Fruit fly (Drosophila melanogaster) whole organism, prepupa: ENCODE measurements around the gene CG40198.
"Not testable (repeated sequence)": the region's sequence is repeated elsewhere in the genome, so short reads cannot be mapped to it uniquely, and the experiment has no call there.

Source experiments
- Blimp-1 ChIP-seq: fragments of 200-800 bp; sonication (Bioruptor generic); optimal IDR thresholded peaks from 3 replicates; lab custom pipeline; 2017; ENCODE audit warnings: missing biosample characterization, missing genetic modification characterization, mild to moderate bottlenecking, moderate library complexity, missing genetic modification reagents
- CG11294 ChIP-seq: fragments of 200-800 bp; sonication (Bioruptor generic); IDR thresholded peaks from 2 replicates; pipeline ENCODE4 v1.3.6; 2022; ENCODE audit warnings: missing biosample characterization, missing genetic modification characterization
- CG1621 ChIP-seq: fragments of 200-800 bp; sonication (Bioruptor generic); optimal IDR thresholded peaks from 3 replicates; lab custom pipeline; 2018; ENCODE audit warnings: missing biosample characterization, mild to moderate bottlenecking, missing genetic modification characterization
- CG3032 ChIP-seq: fragments of 200-800 bp; optimal IDR thresholded peaks from 2 replicates; lab custom pipeline; 2019; ENCODE audit warnings: missing biosample characterization, mild to moderate bottlenecking, missing genetic modification characterization, moderate library complexity
- CG31627 ChIP-seq: fragments of 200-800 bp; sonication (Bioruptor generic); optimal IDR thresholded peaks from 3 replicates; lab custom pipeline; 2016; ENCODE audit warnings: missing biosample characterization, missing genetic modification characterization
- CG32006 ChIP-seq: fragments of 200-800 bp; sonication (Bioruptor generic); optimal IDR thresholded peaks from 3 replicates; lab custom pipeline; 2017; ENCODE audit warnings: missing biosample characterization, mild to moderate bottlenecking, missing genetic modification characterization
- CG34406 ChIP-seq: fragments of 200-800 bp; sonication (Bioruptor generic); optimal IDR thresholded peaks from 3 replicates; lab custom pipeline; 2016; ENCODE audit warnings: missing biosample characterization, missing genetic modification characterization
- CG3919 ChIP-seq: fragments of 200-800 bp; sonication (Bioruptor generic); optimal IDR thresholded peaks from 3 replicates; lab custom pipeline; 2016; ENCODE audit warnings: missing biosample characterization, missing genetic modification characterization
- CG6163 ChIP-seq: fragments of 200-800 bp; sonication (Bioruptor generic); IDR thresholded peaks from 3 replicates; pipeline ENCODE4 v1.3.6; 2022; ENCODE audit warnings: missing biosample characterization, missing genetic modification characterization
- CG6276 ChIP-seq: fragments of 200-800 bp; sonication (Bioruptor generic); optimal IDR thresholded peaks from 2 replicates; lab custom pipeline; 2017; ENCODE audit warnings: missing biosample characterization, mild to moderate bottlenecking, missing genetic modification characterization
- CG6792 ChIP-seq: fragments of 200-800 bp; sonication (Bioruptor generic); optimal IDR thresholded peaks from 3 replicates; lab custom pipeline; 2016; ENCODE audit warnings: missing biosample characterization, missing genetic modification characterization
- CG6854 ChIP-seq: fragments of 200-800 bp; sonication (Bioruptor generic); optimal IDR thresholded peaks from 2 replicates; lab custom pipeline; 2017; ENCODE audit warnings: missing biosample characterization, mild to moderate bottlenecking, missing genetic modification characterization
- CG8319 ChIP-seq: fragments of 200-800 bp; sonication (Bioruptor generic); optimal IDR thresholded peaks from 3 replicates; lab custom pipeline; 2016; ENCODE audit warnings: missing biosample characterization, missing genetic modification characterization
- CG8632 ChIP-seq: fragments of 200-800 bp; sonication (Bioruptor generic); optimal IDR thresholded peaks from 3 replicates; lab custom pipeline; 2016; ENCODE audit warnings: missing biosample characterization, missing genetic modification characterization
- CG9139 ChIP-seq: fragments of 200-800 bp; sonication (Bioruptor generic); optimal IDR thresholded peaks from 3 replicates; lab custom pipeline; 2017; ENCODE audit warnings: missing biosample characterization, mild to moderate bottlenecking, missing genetic modification characterization
- Eip75B ChIP-seq: fragments of 200-800 bp; sonication (Bioruptor generic); optimal IDR thresholded peaks from 3 replicates; lab custom pipeline; 2016; ENCODE audit warnings: missing biosample characterization, missing genetic modification characterization
- Eip78C ChIP-seq: fragments of 200-800 bp; sonication (Bioruptor generic); peaks from one replicate; lab custom pipeline; 2016; ENCODE audit warnings: missing biosample characterization, missing genetic modification characterization
- Ets96B ChIP-seq: fragments of 200-800 bp; optimal IDR thresholded peaks from 2 replicates; lab custom pipeline; 2019; ENCODE audit warnings: missing biosample characterization, mild to moderate bottlenecking, missing genetic modification characterization, moderate library complexity
- Gug ChIP-seq: fragments of 200-800 bp; sonication (Bioruptor generic); IDR thresholded peaks from 2 replicates; pipeline ENCODE4 v1.3.6; 2022; ENCODE audit warnings: missing biosample characterization, missing genetic modification characterization
- Hr39 ChIP-seq: fragments of 200-800 bp; sonication (Bioruptor generic); optimal IDR thresholded peaks from 2 replicates; lab custom pipeline; 2016; ENCODE audit warnings: missing biosample characterization, missing genetic modification characterization
- Hr4 ChIP-seq: fragments of 200-800 bp; sonication (Bioruptor generic); optimal IDR thresholded peaks from 3 replicates; lab custom pipeline; 2016; ENCODE audit warnings: missing biosample characterization, missing genetic modification characterization
- Lpt ChIP-seq: fragments of 200-800 bp; sonication (Bioruptor generic); optimal IDR thresholded peaks from 3 replicates; lab custom pipeline; 2016; ENCODE audit warnings: missing biosample characterization, missing genetic modification characterization
- Sox102F ChIP-seq: fragments of 200-800 bp; sonication (Bioruptor generic); optimal IDR thresholded peaks from 2 replicates; lab custom pipeline; 2016; ENCODE audit warnings: missing biosample characterization, mild to moderate bottlenecking, missing genetic modification characterization
- Sox14 ChIP-seq: fragments of 200-800 bp; sonication (Bioruptor generic); optimal IDR thresholded peaks from 3 replicates; lab custom pipeline; 2016; ENCODE audit warnings: missing biosample characterization, missing genetic modification characterization
- Sox15 ChIP-seq: fragments of 200-800 bp; sonication (Bioruptor generic); optimal IDR thresholded peaks from 3 replicates; lab custom pipeline; 2016; ENCODE audit warnings: missing biosample characterization, missing genetic modification characterization
- achi ChIP-seq: fragments of 200-800 bp; sonication (Bioruptor generic); optimal IDR thresholded peaks from 3 replicates; lab custom pipeline; 2016; ENCODE audit warnings: missing biosample characterization, missing genetic modification characterization
- cyc ChIP-seq: fragments of 200-800 bp; sonication (Bioruptor generic); optimal IDR thresholded peaks from 3 replicates; lab custom pipeline; 2016; ENCODE audit warnings: missing biosample characterization, missing genetic modification characterization
- eg ChIP-seq: fragments of 200-800 bp; sonication (Bioruptor generic); IDR thresholded peaks from 3 replicates; pipeline ENCODE4 v1.3.6; 2022; ENCODE audit warnings: missing biosample characterization, missing genetic modification characterization
- fkh ChIP-seq: fragments of 200-800 bp; sonication (Bioruptor generic); optimal IDR thresholded peaks from 3 replicates; lab custom pipeline; 2017; ENCODE audit warnings: missing biosample characterization, mild to moderate bottlenecking, missing genetic modification characterization, moderate library complexity
- net ChIP-seq: fragments of 200-800 bp; sonication (Bioruptor generic); optimal IDR thresholded peaks from 3 replicates; lab custom pipeline; 2016; ENCODE audit warnings: missing biosample characterization, missing genetic modification characterization
- pdm3 ChIP-seq: fragments of 200-800 bp; sonication (Bioruptor generic); optimal IDR thresholded peaks from 3 replicates; lab custom pipeline; 2016; ENCODE audit warnings: missing biosample characterization, missing genetic modification characterization
- spab ChIP-seq: fragments of 200-800 bp; sonication (Bioruptor generic); optimal IDR thresholded peaks from 2 replicates; lab custom pipeline; 2017; ENCODE audit warnings: missing biosample characterization, mild to moderate bottlenecking, missing genetic modification characterization, missing genetic modification reagents
- ss ChIP-seq, 2 experiments: fragments of 200-800 bp; sonication (Bioruptor generic); optimal IDR thresholded peaks; 2 replicates in 1 of 2; 3 replicates in 1 of 2; lab custom pipeline; 2017 to 2018; ENCODE audit warnings: mild to moderate bottlenecking in 2 of 2, missing biosample characterization in 2 of 2, missing genetic modification characterization in 2 of 2, moderate library complexity in 1 of 2
- svp ChIP-seq: fragments of 200-800 bp; sonication (Bioruptor generic); peaks from one replicate; lab custom pipeline; 2016; ENCODE audit warnings: missing biosample characterization, missing genetic modification characterization

CG40198 gene

DNA sequence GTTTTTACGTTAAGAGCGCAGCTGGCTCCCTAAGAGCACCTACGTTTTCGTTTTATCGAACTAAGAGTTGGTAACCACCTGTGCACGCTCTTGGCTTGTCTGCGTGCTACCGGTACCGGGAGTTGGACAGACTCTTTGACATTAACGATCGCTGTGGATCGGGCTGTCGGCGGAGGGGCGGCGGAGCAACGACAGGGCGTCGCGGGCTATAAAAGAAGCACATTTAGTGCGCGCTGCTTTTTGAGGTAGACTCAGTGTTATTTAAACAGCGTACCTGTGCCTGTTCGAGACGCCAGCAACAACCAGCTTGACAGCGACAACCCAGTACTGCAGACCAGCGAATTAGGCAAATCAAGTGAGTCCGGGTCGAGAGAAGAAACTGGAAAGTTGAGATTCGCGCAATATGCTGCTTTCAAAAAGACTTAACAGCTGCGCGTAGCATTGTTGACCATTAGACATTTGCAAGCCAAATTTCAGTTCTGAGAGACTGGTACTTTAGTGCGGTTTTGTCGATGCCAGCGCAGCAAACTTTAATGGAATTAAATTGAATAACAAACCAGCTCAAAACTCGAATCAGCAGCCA is 31.7 kb downstream of the CG40198 start (continued):
- TF ChIP-seq cyc (GFP tag; lab: Kevin White, UChicago), result no peak
- no peak for TF ChIP-seq CG11294 (GFP tag; lab: Robert Waterston, UW)
- TF ChIP-seq CG34406 (GFP tag; lab: Kevin White, UChicago), result no peak
- no peak for TF ChIP-seq Sox15 (GFP tag; lab: Kevin White, UChicago)
- TF ChIP-seq CG6854 (GFP tag; lab: Kevin White, UChicago), result no peak
- peak; percentile 58 for TF ChIP-seq Lpt
- TF ChIP-seq CG3032, result no peak
- TF ChIP-seq CG9139 (GFP tag; lab: Kevin White, UChicago), result peak; percentile 9
- no peak for TF ChIP-seq spab
- TF ChIP-seq CG3919 (GFP tag; lab: Kevin White, UChicago), result no peak
- no peak for TF ChIP-seq CG31627 (GFP tag; lab: Kevin White, UChicago)
- TF ChIP-seq fkh, result peak; percentile 32
- TF ChIP-seq Eip75B (GFP tag; lab: Kevin White, UChicago), result peak; percentile 29
- no peak for TF ChIP-seq Hr39 (GFP tag; lab: Kevin White, UChicago)
- TF ChIP-seq CG8319 (GFP tag; lab: Kevin White, UChicago), result no peak
- no peak for TF ChIP-seq Sox102F
- no peak for TF ChIP-seq Ets96B (tag; lab: Kevin White, UChicago)
- no peak for TF ChIP-seq achi (GFP tag; lab: Kevin White, UChicago)
- no peak for TF ChIP-seq CG6792 (GFP tag; lab: Kevin White, UChicago)
- TF ChIP-seq Blimp-1 (GFP tag; lab: Kevin White, UChicago), result no peak
- no peak; the same call in 1 of the 3 replicates for TF ChIP-seq CG6163 (GFP tag; lab: Robert Waterston, UW)
- peak in 1 of 2 experiments; percentile 31 for TF ChIP-seq ss (GFP tag; optimal IDR thresholded peaks at IDR 0.05; lab: Kevin White, UChicago)
- TF ChIP-seq Gug, result no peak
- no peak for TF ChIP-seq Hr4 (GFP tag; lab: Kevin White, UChicago)
- TF ChIP-seq CG1621, result peak; percentile 41
- peak; percentile 30 for TF ChIP-seq CG6276 (GFP tag; lab: Kevin White, UChicago)

- TF ChIP-seq pdm3 (GFP tag; lab: Kevin White, UChicago), result no peak
- TF ChIP-seq eg (GFP tag; lab: Robert Waterston, UW), result no peak
- TF ChIP-seq Sox14 (GFP tag; lab: Kevin White, UChicago), result no peak
- no peak for TF ChIP-seq CG32006
- TF ChIP-seq Eip75B (GFP tag; lab: Kevin White, UChicago), result no peak
- TF ChIP-seq CG6854 (GFP tag; lab: Kevin White, UChicago), result no peak
- TF ChIP-seq net, result no peak
- TF ChIP-seq CG3032, result no peak
- no peak for TF ChIP-seq CG6276 (GFP tag; lab: Kevin White, UChicago)
Observed at dm6 chr3R:4128337-4128736, 33.7 kb downstream of the CG40198 start.

dm6 chr3R:4127505-4127904 is 34.5 kb downstream of the CG40198 start:
- peak; percentile 4 for TF ChIP-seq svp
- peak in 1 of 2 experiments; percentile 1 for TF ChIP-seq ss (GFP tag; optimal IDR thresholded peaks at IDR 0.05; lab: Kevin White, UChicago)
- peak; percentile 68 for TF ChIP-seq Blimp-1 (GFP tag; lab: Kevin White, UChicago)
- peak; percentile 35 for TF ChIP-seq Eip78C (GFP tag; lab: Kevin White, UChicago)
- TF ChIP-seq CG3919 (GFP tag; lab: Kevin White, UChicago), result no peak
- TF ChIP-seq, all 60 proteins: peak for 4

dm6 chr3R:4126142-4126541 is 35.9 kb downstream of the CG40198 start, which contains the start of gene Gfat1:
Gfat1 (plus strand) TSS chr3R:4126442.
- TF ChIP-seq pdm3, CG8632, CG3919 (GFP tag; lab: Kevin White, UChicago): not testable (repeated sequence)
